Worm (Caenorhabditis elegans): ENCODE results near the gene phf-32.

- no peak for TF ChIP-seq dao-5 (tag; optimal IDR thresholded peaks at IDR 0.05)
- TF ChIP-seq him-1 (tag; optimal IDR thresholded peaks at IDR 0.05): no peak
Observed at ce11 chrX:12299834-12300233, 6.8 kb upstream of the phf-32 start, which contains the start of gene W06D11.5.

Data from whole organism, L4/young adult.